Worm (Caenorhabditis elegans) whole organism, L2 larva: ENCODE data around the gene nfm-1.
A peak's percentile ranks its signal among the peaks of the same experiment; 100 is the strongest.

ENCODE experiments used
- F13H6.1 ChIP-seq: sonication (generic microtip); optimal IDR thresholded peaks from 2 replicates; lab custom pipeline; 2016; ENCODE audit warnings: missing genetic modification characterization, missing compliant biosample characterization
- ZK546.5 ChIP-seq: sonication (generic microtip); optimal IDR thresholded peaks from 2 replicates; lab custom pipeline; 2017; ENCODE audit warnings: missing biosample characterization, missing genetic modification characterization
- aly-2 ChIP-seq: fragments of 150-350 bp; optimal IDR thresholded peaks from 2 replicates; lab custom pipeline; 2014; ENCODE audit warnings: missing biosample characterization, missing genetic modification characterization
- blmp-1 ChIP-seq: sonication (generic microtip); optimal IDR thresholded peaks from 2 replicates; lab custom pipeline; 2017; ENCODE audit warnings: missing genetic modification characterization, mild to moderate bottlenecking, missing compliant biosample characterization, antibody characterized with exemption, moderate library complexity; ENCODE audit not compliant: insufficient read depth
- elt-3 ChIP-seq: sonication (generic microtip); optimal IDR thresholded peaks from 2 replicates; lab custom pipeline; 2017; ENCODE audit warnings: missing biosample characterization, missing genetic modification characterization
- lin-13 ChIP-seq: fragments of 150-350 bp; optimal IDR thresholded peaks from 2 replicates; lab custom pipeline; 2014; ENCODE audit warnings: missing biosample characterization, missing genetic modification reagents, missing genetic modification characterization
- lsy-2 ChIP-seq, 2 experiments: fragments of 150-350 bp in 1 of 2; sonication (generic microtip) in 1 of 2; optimal IDR thresholded peaks; 2 replicates each; lab custom pipeline; 2014 to 2017; ENCODE audit warnings: missing biosample characterization in 2 of 2, missing genetic modification characterization in 2 of 2
- nhr-10 ChIP-seq: sonication (generic microtip); optimal IDR thresholded peaks from 2 replicates; lab custom pipeline; 2017; ENCODE audit warnings: missing biosample characterization, missing genetic modification characterization
- nhr-11 ChIP-seq: fragments of 150-350 bp; optimal IDR thresholded peaks from 2 replicates; lab custom pipeline; 2014; ENCODE audit warnings: missing biosample characterization, missing genetic modification characterization
- nhr-21 ChIP-seq: fragments of 150-350 bp; optimal IDR thresholded peaks from 2 replicates; lab custom pipeline; 2014; ENCODE audit warnings: missing biosample characterization, missing genetic modification characterization
- nhr-237 ChIP-seq: fragments of 150-350 bp; optimal IDR thresholded peaks from 2 replicates; lab custom pipeline; 2014; ENCODE audit warnings: missing biosample characterization, missing genetic modification characterization
- sma-9 ChIP-seq, 2 experiments: fragments of 150-350 bp in 1 of 2; sonication (generic microtip) in 1 of 2; optimal IDR thresholded peaks; 2 replicates each; lab custom pipeline; 2014 to 2016; ENCODE audit warnings: missing genetic modification characterization in 2 of 2, mild to moderate bottlenecking in 1 of 2, missing biosample characterization in 1 of 2, missing compliant biosample characterization in 1 of 2, missing genetic modification reagents in 1 of 2, moderate library complexity in 1 of 2
- ztf-4 ChIP-seq: fragments of 150-350 bp; optimal IDR thresholded peaks from 2 replicates; lab custom pipeline; 2014; ENCODE audit warnings: missing biosample characterization, missing genetic modification characterization

DNA sequence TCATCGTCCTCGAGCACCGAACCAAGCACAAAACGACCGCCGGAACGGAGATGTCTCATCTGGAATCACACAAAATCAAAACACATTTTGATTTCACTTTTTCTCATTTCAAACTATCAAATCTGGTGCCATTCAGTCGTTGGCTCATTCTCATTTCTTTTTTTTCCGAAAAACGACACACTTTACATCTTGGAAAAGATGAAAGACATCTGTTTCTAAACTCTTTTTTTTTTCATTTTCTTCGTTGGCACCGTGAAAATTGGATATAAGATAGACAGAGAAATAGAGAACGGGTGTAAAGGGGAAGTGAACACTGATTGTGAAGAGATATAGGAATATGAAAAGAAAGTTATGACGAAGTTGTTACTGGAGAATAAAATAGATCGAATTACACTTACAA, 3.5 kb upstream of the nfm-1 start:
- TF ChIP-seq ZK546.5 (tag; lab: Kevin White, UChicago) (no peak), aly-2 (tag; lab: Kevin White, UChicago) (no peak), nhr-21 (tag; lab: Kevin White, UChicago) (no peak), sma-9 (GFP tag; optimal IDR thresholded peaks at IDR 0.05; lab: Kevin White, UChicago) (no peak), sma-9 (tag; optimal IDR thresholded peaks at IDR 0.05; lab: Kevin White, UChicago) (no peak), lsy-2 (tag; optimal IDR thresholded peaks at IDR 0.05; lab: Kevin White, UChicago) (no peak), ztf-4 (tag; lab: Kevin White, UChicago) (no peak), nhr-10 (tag; lab: Kevin White, UChicago) (no peak), nhr-237 (tag; lab: Kevin White, UChicago) (no peak), F13H6.1 (peak; percentile 23), elt-3 (tag; lab: Kevin White, UChicago) (no peak), lin-13 (GFP tag; lab: Kevin White, UChicago) (no peak), blmp-1 (tag; lab: Kevin White, UChicago) (no peak), nhr-11 (tag; lab: Kevin White, UChicago) (no peak)
